Worm (Caenorhabditis elegans) whole organism, L4 larva: ENCODE data around the gene F29B9.1.
A peak's percentile ranks its signal among the peaks of the same experiment; 100 is the strongest.

ENCODE experiments used
- F10B5.3 ChIP-seq: sonication (generic microtip); optimal IDR thresholded peaks from 2 replicates; lab custom pipeline; 2016; ENCODE audit warnings: mild to moderate bottlenecking, missing genetic modification characterization, missing compliant biosample characterization
- R02D3.7 ChIP-seq: fragments of 150-350 bp; sonication (generic microtip); optimal IDR thresholded peaks from 3 replicates; lab custom pipeline; 2014; ENCODE audit warnings: missing biosample characterization, missing genetic modification characterization
- T26A8.4 ChIP-seq: fragments of 200-800 bp; sonication (Bioruptor generic); IDR thresholded peaks from 2 replicates; pipeline ENCODE4 v1.3.6; 2022; ENCODE audit warnings: missing genetic modification characterization, missing compliant biosample characterization
- Y48G9A.11 ChIP-seq: fragments of 200-800 bp; sonication (Bioruptor generic); IDR thresholded peaks from 2 replicates; pipeline ENCODE4 v1.3.6; 2022; ENCODE audit warnings: missing genetic modification reagents, missing genetic modification characterization, missing compliant biosample characterization
- Y75B8A.6 ChIP-seq: fragments of 200-800 bp; sonication (Bioruptor generic); IDR thresholded peaks from 2 replicates; pipeline ENCODE4 v1.3.6; 2022; ENCODE audit warnings: missing genetic modification reagents, missing genetic modification characterization, missing compliant biosample characterization
- ZK546.5 ChIP-seq, 2 experiments: sonication (generic microtip); optimal IDR thresholded peaks; 2 replicates each; lab custom pipeline; 2017; ENCODE audit warnings: missing biosample characterization in 2 of 2, missing genetic modification characterization in 2 of 2
- ama-1 ChIP-seq: fragments of 150-350 bp; optimal IDR thresholded peaks from 2 replicates; lab custom pipeline; 2014; ENCODE audit warnings: inconsistent platforms, mixed read lengths
- arid-1 ChIP-seq: fragments of 200-800 bp; sonication (Bioruptor generic); conservative IDR thresholded peaks from 2 replicates; pipeline ENCODE4 v1.3.6; 2022; ENCODE audit warnings: missing genetic modification reagents, missing genetic modification characterization, missing compliant biosample characterization
- ceh-44 ChIP-seq: fragments of 200-800 bp; sonication (Bioruptor generic); IDR thresholded peaks from 2 replicates; pipeline ENCODE4 v1.3.6; 2022; ENCODE audit warnings: missing genetic modification reagents, missing genetic modification characterization, missing compliant biosample characterization
- daf-16 ChIP-seq, 3 experiments: sonication (generic microtip); optimal IDR thresholded peaks; 2 replicates each; lab custom pipeline; 2016 to 2017; ENCODE audit warnings: missing genetic modification characterization in 3 of 3, missing genetic modification reagents in 3 of 3, mild to moderate bottlenecking in 2 of 3, missing compliant biosample characterization in 2 of 3, missing biosample characterization in 1 of 3, moderate library complexity in 1 of 3
- dmd-6 ChIP-seq: fragments of 200-800 bp; sonication (Bioruptor generic); IDR thresholded peaks from 2 replicates; pipeline ENCODE4 v1.3.6; 2022; ENCODE audit warnings: missing genetic modification reagents, missing genetic modification characterization, missing compliant biosample characterization
- dmd-8 ChIP-seq: fragments of 200-800 bp; sonication (Bioruptor generic); IDR thresholded peaks from 2 replicates; pipeline ENCODE4 v1.3.6; 2022; ENCODE audit warnings: missing genetic modification characterization, missing compliant biosample characterization
- dmd-9 ChIP-seq: fragments of 200-800 bp; sonication (Bioruptor generic); IDR thresholded peaks from 2 replicates; pipeline ENCODE4 v1.3.6; 2022; ENCODE audit warnings: missing genetic modification reagents, missing genetic modification characterization, missing compliant biosample characterization
- dpl-1 ChIP-seq: fragments of 150-350 bp; optimal IDR thresholded peaks from 2 replicates; lab custom pipeline; 2014; ENCODE audit warnings: missing biosample characterization, missing genetic modification reagents, missing genetic modification characterization
- duxl-1 ChIP-seq: sonication (generic microtip); optimal IDR thresholded peaks from 2 replicates; lab custom pipeline; 2016; ENCODE audit warnings: mild to moderate bottlenecking, missing genetic modification characterization, moderate library complexity, missing compliant biosample characterization; ENCODE audit not compliant: poor library complexity
- dve-1 ChIP-seq: sonication (generic microtip); optimal IDR thresholded peaks from 2 replicates; lab custom pipeline; 2017; ENCODE audit warnings: antibody characterized with exemption, mild to moderate bottlenecking, missing genetic modification characterization, missing compliant biosample characterization; ENCODE audit not compliant: insufficient read depth
- gei-8 ChIP-seq: fragments of 200-800 bp; sonication (Bioruptor generic); optimal IDR thresholded peaks from 2 replicates; lab custom pipeline; 2018; ENCODE audit warnings: mild to moderate bottlenecking, missing genetic modification characterization, missing compliant biosample characterization
- hlh-11 ChIP-seq: fragments of 200-800 bp; sonication (Bioruptor generic); optimal IDR thresholded peaks from 2 replicates; lab custom pipeline; 2018; ENCODE audit warnings: mild to moderate bottlenecking, missing genetic modification characterization, missing compliant biosample characterization
- hlh-30 ChIP-seq: sonication (generic microtip); optimal IDR thresholded peaks from 2 replicates; lab custom pipeline; 2017; ENCODE audit warnings: antibody characterized with exemption, mild to moderate bottlenecking, missing genetic modification characterization, missing compliant biosample characterization; ENCODE audit not compliant: insufficient read depth
- hmg-1.1 ChIP-seq: fragments of 200-800 bp; sonication (Bioruptor generic); IDR thresholded peaks from 2 replicates; pipeline ENCODE4 v1.3.6; 2022; ENCODE audit warnings: missing genetic modification reagents, missing genetic modification characterization, missing compliant biosample characterization
- lin-13 ChIP-seq: fragments of 150-350 bp; optimal IDR thresholded peaks from 2 replicates; lab custom pipeline; 2014; ENCODE audit warnings: missing biosample characterization, missing genetic modification reagents, missing genetic modification characterization
- lir-3 ChIP-seq: sonication (generic microtip); optimal IDR thresholded peaks from 2 replicates; lab custom pipeline; 2016; ENCODE audit warnings: mild to moderate bottlenecking, missing genetic modification characterization, missing compliant biosample characterization
- madf-9 ChIP-seq: fragments of 200-800 bp; sonication (Bioruptor generic); conservative IDR thresholded peaks from 2 replicates; pipeline ENCODE4 v1.3.6; 2022; ENCODE audit warnings: missing genetic modification reagents, missing genetic modification characterization, missing compliant biosample characterization
- mep-1 ChIP-seq: fragments of 150-350 bp; sonication (generic microtip); optimal IDR thresholded peaks from 3 replicates; lab custom pipeline; 2014; ENCODE audit warnings: missing biosample characterization, missing genetic modification characterization
- mes-2 ChIP-seq: sonication (generic microtip); optimal IDR thresholded peaks from 2 replicates; lab custom pipeline; 2016; ENCODE audit warnings: missing genotype, mild to moderate bottlenecking, missing genetic modification characterization, missing compliant biosample characterization; ENCODE audit not compliant: poor library complexity, severe bottlenecking
- mxl-3 ChIP-seq: fragments of 200-800 bp; sonication (Bioruptor generic); optimal IDR thresholded peaks from 2 replicates; lab custom pipeline; 2018; ENCODE audit warnings: mild to moderate bottlenecking, missing genetic modification characterization, missing compliant biosample characterization
- nhr-11 ChIP-seq: fragments of 150-350 bp; optimal IDR thresholded peaks from 2 replicates; lab custom pipeline; 2014; ENCODE audit warnings: missing biosample characterization, missing genetic modification characterization
- nhr-111 ChIP-seq: fragments of 200-800 bp; sonication (Bioruptor generic); optimal IDR thresholded peaks from 2 replicates; lab custom pipeline; 2018; ENCODE audit warnings: mild to moderate bottlenecking, missing genetic modification characterization, missing compliant biosample characterization
- nhr-237 ChIP-seq: sonication (generic microtip); optimal IDR thresholded peaks from 2 replicates; lab custom pipeline; 2017; ENCODE audit warnings: missing biosample characterization, missing genetic modification characterization
- nhr-25 ChIP-seq: sonication (generic microtip); optimal IDR thresholded peaks from 2 replicates; lab custom pipeline; 2017; ENCODE audit warnings: missing genetic modification characterization, mild to moderate bottlenecking, missing compliant biosample characterization, antibody characterized with exemption, moderate library complexity, borderline replicate concordance; ENCODE audit not compliant: insufficient read depth
- nhr-41 ChIP-seq: fragments of 200-800 bp; sonication (Bioruptor generic); IDR thresholded peaks from 2 replicates; pipeline ENCODE4 v1.3.6; 2022; ENCODE audit warnings: missing genetic modification reagents, missing genetic modification characterization, missing compliant biosample characterization
- nhr-42 ChIP-seq: fragments of 200-800 bp; sonication (Bioruptor generic); IDR thresholded peaks from 2 replicates; pipeline ENCODE4 v1.3.6; 2022; ENCODE audit warnings: missing genetic modification characterization, missing compliant biosample characterization
- nhr-6 ChIP-seq: fragments of 150-350 bp; optimal IDR thresholded peaks from 2 replicates; lab custom pipeline; 2014; ENCODE audit warnings: missing biosample characterization, missing genetic modification characterization
- nhr-77 ChIP-seq: fragments of 150-350 bp; optimal IDR thresholded peaks from 2 replicates; lab custom pipeline; 2014; ENCODE audit warnings: missing biosample characterization, missing genetic modification characterization
- sdz-12 ChIP-seq: fragments of 200-800 bp; sonication (Bioruptor generic); optimal IDR thresholded peaks from 2 replicates; lab custom pipeline; 2018; ENCODE audit warnings: mild to moderate bottlenecking, missing genetic modification characterization, missing compliant biosample characterization
- skn-1 ChIP-seq: fragments of 150-350 bp; optimal IDR thresholded peaks from 2 replicates; lab custom pipeline; 2014; ENCODE audit warnings: missing biosample characterization, missing genetic modification characterization
- snpc-1.2 ChIP-seq: fragments of 200-800 bp; sonication (Bioruptor generic); IDR thresholded peaks from 2 replicates; pipeline ENCODE4 v1.3.6; 2022; ENCODE audit warnings: missing genetic modification reagents, missing genetic modification characterization, missing compliant biosample characterization
- spr-1 ChIP-seq: sonication (generic microtip); optimal IDR thresholded peaks from 2 replicates; lab custom pipeline; 2016; ENCODE audit warnings: mild to moderate bottlenecking, missing genetic modification characterization, missing compliant biosample characterization
- spr-3 ChIP-seq: fragments of 200-800 bp; sonication (Bioruptor generic); optimal IDR thresholded peaks from 2 replicates; lab custom pipeline; 2018; ENCODE audit warnings: mild to moderate bottlenecking, missing genetic modification characterization, missing compliant biosample characterization
- tag-97 ChIP-seq: fragments of 200-800 bp; sonication (Bioruptor generic); IDR thresholded peaks from 2 replicates; pipeline ENCODE4 v1.3.6; 2022; ENCODE audit warnings: missing genetic modification characterization, missing compliant biosample characterization
- vab-7 ChIP-seq: fragments of 200-800 bp; sonication (Bioruptor generic); IDR thresholded peaks from 2 replicates; pipeline ENCODE4 v1.3.6; 2022; ENCODE audit warnings: missing genetic modification reagents, missing genetic modification characterization, missing compliant biosample characterization
- zag-1 ChIP-seq: fragments of 150-350 bp; optimal IDR thresholded peaks from 2 replicates; lab custom pipeline; 2014; ENCODE audit warnings: missing biosample characterization, missing genetic modification characterization
- zip-2 ChIP-seq: fragments of 150-350 bp; optimal IDR thresholded peaks from 2 replicates; lab custom pipeline; 2014; ENCODE audit warnings: missing biosample characterization, missing genetic modification characterization
- ztf-11 ChIP-seq: fragments of 150-350 bp; optimal IDR thresholded peaks from 2 replicates; lab custom pipeline; 2014; ENCODE audit warnings: missing biosample characterization, missing genetic modification characterization
- ztf-7 ChIP-seq: fragments of 150-350 bp; optimal IDR thresholded peaks from 2 replicates; lab custom pipeline; 2014; ENCODE audit warnings: missing biosample characterization, missing genetic modification characterization

The F29B9.1 gene

ce11 chrIV:4659277-4659676, 5.9 kb upstream of the F29B9.1 start, which contains the start of gene mrps-21 (continued):
- no peak for TF ChIP-seq nhr-111 (GFP tag; lab: Kevin White, UChicago)
- TF ChIP-seq duxl-1 (tag; lab: Kevin White, UChicago) = no peak
- no peak for TF ChIP-seq nhr-41
- TF ChIP-seq mes-2 = no peak
- TF ChIP-seq ZK546.5 (tag; optimal IDR thresholded peaks at IDR 0.05; lab: Kevin White, UChicago) = no peak
- no peak for TF ChIP-seq skn-1
- TF ChIP-seq ztf-11 (tag; lab: Kevin White, UChicago) = no peak
- TF ChIP-seq dve-1 (tag; lab: Kevin White, UChicago) = peak; percentile 19

- peak; percentile 22 for TF ChIP-seq sdz-12 (GFP tag; lab: Kevin White, UChicago)
- TF ChIP-seq dmd-6 (GFP tag; lab: Robert Waterston, UW) = peak; percentile 85
- peak; percentile 82 for TF ChIP-seq T26A8.4
- peak; percentile 34 for TF ChIP-seq nhr-237 (tag; lab: Kevin White, UChicago)
- TF ChIP-seq ama-1 = no peak
- peak; percentile 19 for TF ChIP-seq F10B5.3 (tag; lab: Kevin White, UChicago)
- TF ChIP-seq tag-97 (GFP tag; lab: Robert Waterston, UW) = no peak
- peak; percentile 93 for TF ChIP-seq hlh-11 (tag; lab: Kevin White, UChicago)
- peak; percentile 53 for TF ChIP-seq spr-3 (GFP tag; lab: Kevin White, UChicago)
- TF ChIP-seq snpc-1.2 (GFP tag; lab: Robert Waterston, UW) = peak; percentile 74
- TF ChIP-seq nhr-42 = peak; percentile 79
- TF ChIP-seq R02D3.7 = peak; percentile 63
- peak; percentile 57; the same call in 1 of the 2 replicates for TF ChIP-seq nhr-41
- peak; percentile 83 for TF ChIP-seq ceh-44
- peak; percentile 87 for TF ChIP-seq lin-13 (GFP tag; lab: Kevin White, UChicago)
- TF ChIP-seq nhr-11 (tag; lab: Kevin White, UChicago) = peak; percentile 93
- TF ChIP-seq mxl-3 (GFP tag; lab: Kevin White, UChicago) = peak; percentile 76
- TF ChIP-seq dmd-8 = no peak
- TF ChIP-seq ZK546.5 (tag; optimal IDR thresholded peaks at IDR 0.05; lab: Kevin White, UChicago) = peak in 1 of 2 experiments; percentile 44
- TF ChIP-seq gei-8 (GFP tag; lab: Kevin White, UChicago) = no peak
- TF ChIP-seq zip-2 = no peak
- TF ChIP-seq dpl-1 = peak; percentile 80
- peak; percentile 89 for TF ChIP-seq hmg-1.1 (GFP tag; lab: Robert Waterston, UW)
- TF ChIP-seq Y48G9A.11 = peak; percentile 65
- peak; percentile 95 for TF ChIP-seq mep-1 (tag; lab: Kevin White, UChicago)
- peak; percentile 30 for TF ChIP-seq ztf-7
- no peak for TF ChIP-seq lir-3 (tag; lab: Kevin White, UChicago)
- TF ChIP-seq dve-1 (tag; lab: Kevin White, UChicago) = peak; percentile 92
- peak; percentile 90 for TF ChIP-seq nhr-77
- peak; percentile 73 for TF ChIP-seq spr-1 (tag; lab: Kevin White, UChicago)
- no peak for TF ChIP-seq nhr-111 (GFP tag; lab: Kevin White, UChicago)
- peak; percentile 82 for TF ChIP-seq dmd-9 (GFP tag; lab: Robert Waterston, UW)
- TF ChIP-seq daf-16 (GFP tag; optimal IDR thresholded peaks at IDR 0.05; lab: Kevin White, UChicago) = peak in 1 of 2 experiments; percentile 66
- TF ChIP-seq daf-16 (tag; optimal IDR thresholded peaks at IDR 0.05; lab: Kevin White, UChicago) = peak; percentile 72
- TF ChIP-seq arid-1 (GFP tag; lab: Robert Waterston, UW) = peak; percentile 74
- TF ChIP-seq duxl-1 (tag; lab: Kevin White, UChicago) = peak; percentile 73
- TF ChIP-seq Y75B8A.6 (GFP tag; lab: Robert Waterston, UW) = peak; percentile 80; the same call in 1 of the 2 replicates
- peak; percentile 73 for TF ChIP-seq nhr-6 (tag; lab: Kevin White, UChicago)
- TF ChIP-seq vab-7 (GFP tag; lab: Robert Waterston, UW) = peak; percentile 76
- TF ChIP-seq madf-9 = peak; percentile 67; the same call in 1 of the 2 replicates
- TF ChIP-seq zag-1 (tag; lab: Kevin White, UChicago) = no peak
- peak; percentile 90 for TF ChIP-seq nhr-25 (tag; lab: Kevin White, UChicago)
- peak; percentile 82 for TF ChIP-seq hlh-30 (tag; lab: Kevin White, UChicago)
These were observed 4.8 kb upstream of the F29B9.1 start, which contains the start of the genes F29B9.11 and jmjd-1.2 for ce11 chrIV:4660151-4661041. TSS of gene F29B9.11 (minus strand) at chrIV:4660201. TSS of gene jmjd-1.2 (plus strand) at chrIV:4660991.
